Worm (Caenorhabditis elegans) whole organism, L1 larva: ENCODE measurements around the gene W04H10.6.
A peak's percentile ranks its signal among the peaks of the same experiment; 100 is the strongest.

Experiments used
- ceh-82 ChIP-seq, 3 experiments: fragments of 150-350 bp in 1 of 3; sonication (generic microtip) in 2 of 3; optimal IDR thresholded peaks; 2 replicates each; lab custom pipeline; 2014 to 2017; ENCODE audit warnings: missing biosample characterization in 3 of 3, missing genetic modification characterization in 3 of 3
- elt-2 ChIP-seq: sonication (generic microtip); optimal IDR thresholded peaks from 2 replicates; lab custom pipeline; 2016; ENCODE audit warnings: missing genetic modification characterization, mild to moderate bottlenecking, inconsistent platforms, missing compliant biosample characterization, missing genetic modification reagents
- isw-1 ChIP-seq: fragments of 200-800 bp; sonication (Bioruptor generic); IDR thresholded peaks from 2 replicates; pipeline ENCODE4 v1.3.6; 2022; ENCODE audit warnings: missing genetic modification characterization, missing compliant biosample characterization
- jun-1 ChIP-seq: fragments of 150-350 bp; optimal IDR thresholded peaks from 2 replicates; lab custom pipeline; 2014; ENCODE audit warnings: missing biosample characterization, missing genetic modification reagents, missing genetic modification characterization
- lin-35 ChIP-seq, 2 experiments: fragments of 150-350 bp; optimal IDR thresholded peaks; 2 replicates each; lab custom pipeline; 2014; ENCODE audit warnings: missing biosample characterization in 2 of 2, missing genetic modification characterization in 2 of 2, missing genetic modification reagents in 2 of 2
- lir-3 ChIP-seq: sonication (generic microtip); optimal IDR thresholded peaks from 2 replicates; lab custom pipeline; 2016; ENCODE audit warnings: mild to moderate bottlenecking, missing genetic modification characterization, moderate library complexity, missing compliant biosample characterization; ENCODE audit not compliant: poor library complexity
- nhr-77 ChIP-seq: fragments of 150-350 bp; optimal IDR thresholded peaks from 2 replicates; lab custom pipeline; 2014; ENCODE audit warnings: missing biosample characterization, missing genetic modification characterization
- pqm-1 ChIP-seq: sonication (generic microtip); optimal IDR thresholded peaks from 3 replicates; lab custom pipeline; 2017; ENCODE audit warnings: missing biosample characterization, missing genetic modification characterization
- snpc-4 ChIP-seq: fragments of 150-350 bp; optimal IDR thresholded peaks from 2 replicates; lab custom pipeline; 2014; ENCODE audit warnings: missing biosample characterization, missing genetic modification characterization
- snu-23 ChIP-seq: sonication (generic microtip); optimal IDR thresholded peaks from 2 replicates; lab custom pipeline; 2016; ENCODE audit warnings: missing genetic modification characterization, missing compliant biosample characterization
- swsn-7 ChIP-seq: sonication (generic microtip); optimal IDR thresholded peaks from 2 replicates; lab custom pipeline; 2016; ENCODE audit warnings: missing genetic modification characterization, missing compliant biosample characterization
- ztf-4 ChIP-seq: fragments of 150-350 bp; optimal IDR thresholded peaks from 2 replicates; lab custom pipeline; 2014; ENCODE audit warnings: missing biosample characterization, missing genetic modification characterization

DNA sequence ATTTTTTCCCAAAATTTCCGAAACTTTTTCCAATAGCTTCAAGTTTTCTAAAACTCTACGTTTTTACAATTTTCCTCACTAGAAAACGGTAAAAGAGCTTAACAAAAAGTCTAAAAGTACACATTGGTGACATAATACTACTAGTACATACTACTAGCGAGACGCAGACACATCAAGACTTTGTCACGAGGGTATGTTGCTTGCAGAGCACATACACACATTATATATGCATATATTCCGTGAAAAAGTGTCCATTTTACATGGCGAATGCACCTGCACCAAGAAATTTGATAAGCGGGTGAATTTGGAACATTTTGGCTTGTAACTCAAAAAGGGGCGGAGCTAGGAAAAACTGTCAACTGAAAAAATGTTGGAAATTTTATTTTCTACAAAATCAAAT lies 6.9 kb downstream of the W04H10.6 start:
- peak; percentile 31 for TF ChIP-seq lir-3 (tag; lab: Kevin White, UChicago)
- TF ChIP-seq ceh-82 (tag; optimal IDR thresholded peaks at IDR 0.05; lab: Kevin White, UChicago) = peak in 2 of 3 experiments; percentile 4 to 36
- TF ChIP-seq swsn-7 (tag; lab: Kevin White, UChicago) = peak; percentile 49
- no peak for TF ChIP-seq pqm-1 (tag; lab: Kevin White, UChicago)
- no peak for TF ChIP-seq elt-2 (tag; lab: Kevin White, UChicago)
- no peak for TF ChIP-seq jun-1 (tag; lab: Kevin White, UChicago)
- no peak for TF ChIP-seq snpc-4 (tag; lab: Kevin White, UChicago)
- TF ChIP-seq snu-23 (GFP tag; lab: Kevin White, UChicago) = peak; percentile 34
- peak; percentile 26 to 51 for TF ChIP-seq lin-35 (GFP tag; optimal IDR thresholded peaks at IDR 0.05; lab: Kevin White, UChicago)
- peak; percentile 15; the same call in 1 of the 2 replicates for TF ChIP-seq isw-1
- no peak for TF ChIP-seq ztf-4 (tag; lab: Kevin White, UChicago)
- no peak for TF ChIP-seq nhr-77 (tag; lab: Kevin White, UChicago)
